Worm (Caenorhabditis elegans) whole organism, mixed stage, embryonic: ENCODE measurements around the gene metr-1.
"Not testable (repeated sequence)": the region's sequence is repeated elsewhere in the genome, so short reads cannot be mapped to it uniquely, and the experiment has no call there.

Source experiments
- blmp-1 ChIP-seq: fragments of 150-350 bp; optimal IDR thresholded peaks from 2 replicates; lab custom pipeline; 2014; ENCODE audit warnings: missing biosample characterization, missing genetic modification characterization
- ceh-39 ChIP-seq: fragments of 150-350 bp; optimal IDR thresholded peaks from 2 replicates; lab custom pipeline; 2014; ENCODE audit warnings: missing biosample characterization, missing genetic modification characterization
- ceh-43 ChIP-seq: fragments of 200-800 bp; sonication (Bioruptor generic); optimal IDR thresholded peaks from 2 replicates; lab custom pipeline; 2018; ENCODE audit warnings: mild to moderate bottlenecking, missing genetic modification characterization, moderate library complexity, missing compliant biosample characterization
- ceh-83 ChIP-seq: fragments of 200-800 bp; sonication (Bioruptor generic); optimal IDR thresholded peaks from 2 replicates; lab custom pipeline; 2018; ENCODE audit warnings: mild to moderate bottlenecking, missing genetic modification characterization, missing compliant biosample characterization
- ces-1 ChIP-seq: fragments of 150-350 bp; optimal IDR thresholded peaks from 2 replicates; lab custom pipeline; 2014; ENCODE audit warnings: missing biosample characterization, missing genetic modification reagents, missing genetic modification characterization
- drap-1 ChIP-seq: fragments of 200-800 bp; sonication (Bioruptor generic); optimal IDR thresholded peaks from 3 replicates; lab custom pipeline; 2018; ENCODE audit warnings: mild to moderate bottlenecking, missing genetic modification characterization, missing compliant biosample characterization
- elt-1 ChIP-seq: sonication (generic microtip); optimal IDR thresholded peaks from 2 replicates; lab custom pipeline; 2017; ENCODE audit warnings: missing genetic modification characterization, mild to moderate bottlenecking, missing compliant biosample characterization, antibody characterized with exemption, moderate library complexity, borderline replicate concordance; ENCODE audit not compliant: insufficient read depth
- elt-3 ChIP-seq: fragments of 150-350 bp; optimal IDR thresholded peaks from 2 replicates; lab custom pipeline; 2014; ENCODE audit warnings: missing biosample characterization, missing genetic modification characterization
- flh-1 ChIP-seq: fragments of 200-800 bp; sonication (Bioruptor generic); optimal IDR thresholded peaks from 2 replicates; lab custom pipeline; 2018; ENCODE audit warnings: mild to moderate bottlenecking, missing genetic modification characterization, moderate library complexity, missing compliant biosample characterization
- ham-2 ChIP-seq: fragments of 200-800 bp; sonication (Bioruptor generic); optimal IDR thresholded peaks from 2 replicates; lab custom pipeline; 2018; ENCODE audit warnings: mild to moderate bottlenecking, missing genetic modification characterization, missing compliant biosample characterization
- hlh-1 ChIP-seq: fragments of 150-350 bp; optimal IDR thresholded peaks from 2 replicates; lab custom pipeline; 2014; ENCODE audit warnings: missing biosample characterization, missing genetic modification reagents, missing genetic modification characterization
- lin-13 ChIP-seq: fragments of 150-350 bp; optimal IDR thresholded peaks from 2 replicates; lab custom pipeline; 2014; ENCODE audit warnings: missing biosample characterization, missing genetic modification characterization
- lin-32 ChIP-seq: fragments of 200-800 bp; sonication (Bioruptor generic); optimal IDR thresholded peaks from 2 replicates; lab custom pipeline; 2018; ENCODE audit warnings: mild to moderate bottlenecking, missing genetic modification characterization, missing compliant biosample characterization
- lsy-2 ChIP-seq: fragments of 150-350 bp; optimal IDR thresholded peaks from 2 replicates; lab custom pipeline; 2014; ENCODE audit warnings: missing biosample characterization, missing genetic modification characterization
- mab-5 ChIP-seq: fragments of 150-350 bp; optimal IDR thresholded peaks from 2 replicates; lab custom pipeline; 2014; ENCODE audit warnings: missing biosample characterization, missing genetic modification characterization
- mls-2 ChIP-seq: sonication (generic microtip); optimal IDR thresholded peaks from 2 replicates; lab custom pipeline; 2016; ENCODE audit warnings: mild to moderate bottlenecking, missing genetic modification characterization, moderate library complexity, missing compliant biosample characterization
- nhr-12 ChIP-seq: fragments of 150-350 bp; optimal IDR thresholded peaks from 2 replicates; lab custom pipeline; 2014; ENCODE audit warnings: missing biosample characterization, missing genetic modification characterization
- nhr-2 ChIP-seq: fragments of 150-350 bp; optimal IDR thresholded peaks from 2 replicates; lab custom pipeline; 2014; ENCODE audit warnings: missing biosample characterization, missing genetic modification characterization
- nhr-237 ChIP-seq: fragments of 150-350 bp; optimal IDR thresholded peaks from 2 replicates; lab custom pipeline; 2014; ENCODE audit warnings: missing biosample characterization, missing genetic modification characterization
- nhr-28 ChIP-seq: fragments of 150-350 bp; optimal IDR thresholded peaks from 2 replicates; lab custom pipeline; 2014; ENCODE audit warnings: missing biosample characterization, missing genetic modification characterization
- nhr-76 ChIP-seq: sonication (generic microtip); optimal IDR thresholded peaks from 2 replicates; lab custom pipeline; 2017; ENCODE audit warnings: missing biosample characterization, missing genetic modification characterization
- sem-2 ChIP-seq: fragments of 200-800 bp; sonication (Bioruptor generic); optimal IDR thresholded peaks from 2 replicates; lab custom pipeline; 2018; ENCODE audit warnings: mild to moderate bottlenecking, missing genetic modification characterization, missing compliant biosample characterization
- snpc-4 ChIP-seq: fragments of 150-350 bp; optimal IDR thresholded peaks from 2 replicates; lab custom pipeline; 2014; ENCODE audit warnings: missing biosample characterization, missing genetic modification characterization
- sptf-1 ChIP-seq: sonication (generic microtip); optimal IDR thresholded peaks from 2 replicates; lab custom pipeline; 2017; ENCODE audit warnings: mild to moderate bottlenecking, missing genetic modification characterization, moderate library complexity, missing compliant biosample characterization
- tbx-8 ChIP-seq: fragments of 200-800 bp; sonication (Bioruptor generic); optimal IDR thresholded peaks from 2 replicates; lab custom pipeline; 2018; ENCODE audit warnings: mild to moderate bottlenecking, missing genetic modification characterization, moderate library complexity, missing compliant biosample characterization
- unc-39 ChIP-seq: fragments of 150-350 bp; optimal IDR thresholded peaks from 2 replicates; lab custom pipeline; 2014; ENCODE audit warnings: missing biosample characterization, missing genetic modification characterization
- unc-62 ChIP-seq: fragments of 150-350 bp; optimal IDR thresholded peaks from 2 replicates; lab custom pipeline; 2014; ENCODE audit warnings: missing biosample characterization, missing genetic modification reagents, missing genetic modification characterization
- zip-8 ChIP-seq: fragments of 150-350 bp; optimal IDR thresholded peaks from 2 replicates; lab custom pipeline; 2014; ENCODE audit warnings: missing biosample characterization, missing genetic modification characterization

metr-1 gene

ce11 chrII:10904379-10904778 lies 22.0 kb upstream of the metr-1 start, which contains the start of gene sra-12:
sra-12 (minus strand) TSS chrII:10904479.
- not testable (repeated sequence) for TF ChIP-seq mls-2, lsy-2, mab-5 (tag; lab: Kevin White, UChicago)

DNA sequence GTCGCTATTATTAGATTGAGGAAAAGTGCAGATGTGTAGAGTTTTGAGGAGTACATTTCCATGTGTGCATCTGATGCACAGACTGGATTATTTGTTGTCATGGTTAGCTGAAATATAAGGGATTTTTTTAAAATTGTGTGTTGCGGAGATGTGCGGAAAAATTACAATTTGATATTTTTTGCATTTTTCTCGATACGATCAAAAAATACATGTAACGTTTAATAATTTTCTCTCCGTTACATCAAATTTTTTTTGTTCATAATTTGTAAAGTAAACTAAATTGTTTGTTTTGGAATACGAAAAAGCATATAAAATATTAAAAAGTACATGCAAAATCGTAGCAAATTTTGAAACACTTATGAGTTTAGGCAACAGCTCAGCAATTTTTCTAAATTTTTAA lies 16.1 kb upstream of the metr-1 start, which contains the start of gene sra-11:
Gene sra-11, minus strand, starts transcription at position 101 of the 400 bp plus-strand sequence.
- TF ChIP-seq sptf-1 (tag; lab: Kevin White, UChicago) (no peak), drap-1 (GFP tag; lab: Kevin White, UChicago) (no peak), lin-32 (GFP tag; lab: Kevin White, UChicago) (no peak), ces-1 (GFP tag; lab: Kevin White, UChicago) (no peak), sem-2 (no peak), hlh-1 (tag; lab: Kevin White, UChicago) (no peak)

- TF ChIP-seq nhr-28 (no peak), zip-8 (no peak), elt-1 (tag; lab: Kevin White, UChicago) (no peak), ceh-83 (no peak), unc-62 (GFP tag; lab: Kevin White, UChicago) (no peak), tbx-8 (no peak), ham-2 (GFP tag; lab: Kevin White, UChicago) (no peak), flh-1 (GFP tag; lab: Kevin White, UChicago) (no peak), ceh-39 (tag; lab: Kevin White, UChicago) (no peak)
Measured at ce11 chrII:10912995-10913394, 13.4 kb upstream of the metr-1 start.

ce11 chrII:10914366-10914765 lies 12.0 kb upstream of the metr-1 start, which contains the start of gene F44F4.15:
F44F4.15 (plus strand) TSS chrII:10914666.
- TF ChIP-seq ceh-39 (tag; lab: Kevin White, UChicago), result no peak
- no peak for TF ChIP-seq nhr-237
- no peak for TF ChIP-seq nhr-12 (tag; lab: Kevin White, UChicago)
- no peak for TF ChIP-seq drap-1 (GFP tag; lab: Kevin White, UChicago)
- TF ChIP-seq ham-2 (GFP tag; lab: Kevin White, UChicago), result no peak
- TF ChIP-seq unc-62 (GFP tag; lab: Kevin White, UChicago), result no peak
- no peak for TF ChIP-seq mab-5 (tag; lab: Kevin White, UChicago)
- no peak for TF ChIP-seq tbx-8
- TF ChIP-seq ceh-43, result no peak
- TF ChIP-seq nhr-2 (tag; lab: Kevin White, UChicago), result no peak
- TF ChIP-seq ceh-83, result no peak
- no peak for TF ChIP-seq sptf-1 (tag; lab: Kevin White, UChicago)

- no peak for TF ChIP-seq ham-2 (GFP tag; lab: Kevin White, UChicago)
- no peak for TF ChIP-seq mab-5 (tag; lab: Kevin White, UChicago)
- no peak for TF ChIP-seq elt-3 (tag; lab: Kevin White, UChicago)
- TF ChIP-seq nhr-76 (tag; lab: Kevin White, UChicago), result no peak
- TF ChIP-seq mls-2 (tag; lab: Kevin White, UChicago), result no peak
- TF ChIP-seq snpc-4 (tag; lab: Kevin White, UChicago), result no peak
- no peak for TF ChIP-seq sptf-1 (tag; lab: Kevin White, UChicago)
- TF ChIP-seq blmp-1, result no peak
- no peak for TF ChIP-seq ceh-83
- TF ChIP-seq nhr-12 (tag; lab: Kevin White, UChicago), result no peak
- TF ChIP-seq elt-1 (tag; lab: Kevin White, UChicago), result no peak
- TF ChIP-seq, all 35 proteins: peak for 0
Measured at ce11 chrII:10915732-10916131, 10.6 kb upstream of the metr-1 start, which contains the start of gene F44F4.9. F44F4.9 (minus strand) TSS chrII:10915832.

DNA sequence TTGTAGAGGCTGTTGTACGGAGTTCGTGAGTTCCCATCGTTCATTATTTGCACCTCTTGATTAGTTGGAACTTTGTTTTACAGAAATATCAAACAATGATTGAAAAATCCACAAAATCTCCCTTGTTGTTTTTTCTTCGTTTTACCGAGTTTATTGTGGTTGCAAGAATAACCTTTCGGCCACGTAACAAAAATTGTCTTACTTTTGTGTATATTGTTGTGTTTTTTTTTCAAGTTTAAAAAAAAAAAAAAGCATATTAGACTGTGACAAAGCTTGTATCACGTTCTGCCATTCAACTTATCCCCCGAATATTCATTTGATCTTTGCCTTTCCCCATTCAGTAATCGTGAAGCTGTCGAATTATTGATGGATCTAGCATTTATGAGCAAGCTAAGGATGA lies 9.2 kb upstream of the metr-1 start, which contains the start of gene F44F4.10:
Gene F44F4.10, minus strand, starts transcription at position 101 of the 400 bp plus-strand sequence.
- TF ChIP-seq ceh-43, result no peak
- no peak for TF ChIP-seq mls-2 (tag; lab: Kevin White, UChicago)
- no peak for TF ChIP-seq lin-32 (GFP tag; lab: Kevin White, UChicago)
- no peak for TF ChIP-seq unc-39 (tag; lab: Kevin White, UChicago)
- no peak for TF ChIP-seq blmp-1
- TF ChIP-seq lin-13 (tag; lab: Kevin White, UChicago), result no peak
- TF ChIP-seq ceh-39 (tag; lab: Kevin White, UChicago), result no peak
- TF ChIP-seq elt-3 (tag; lab: Kevin White, UChicago), result no peak
